Worm (Caenorhabditis elegans) whole organism, midembryonic: ENCODE results near the gene fip-2.

Experiments
- T22C8.4 ChIP-seq: fragments of 200-800 bp; sonication (Bioruptor generic); IDR thresholded peaks from 2 replicates; pipeline ENCODE4 v1.3.6; 2022; ENCODE audit warnings: missing genetic modification characterization, missing compliant biosample characterization
- cog-1 ChIP-seq: sonication (generic microtip); optimal IDR thresholded peaks from 2 replicates; lab custom pipeline; 2016; ENCODE audit warnings: missing genetic modification characterization, missing compliant biosample characterization
- flt-1 ChIP-seq: fragments of 200-800 bp; sonication (Bioruptor generic); IDR thresholded peaks from 2 replicates; pipeline ENCODE4 v1.3.6; 2022; ENCODE audit warnings: missing genetic modification characterization, missing compliant biosample characterization
- klf-2 ChIP-seq: fragments of 200-800 bp; sonication (Bioruptor generic); conservative IDR thresholded peaks from 2 replicates; pipeline ENCODE4 v1.3.6; 2022; ENCODE audit warnings: missing genetic modification reagents, missing genetic modification characterization, missing compliant biosample characterization
- med-1 ChIP-seq: sonication (generic microtip); optimal IDR thresholded peaks from 2 replicates; lab custom pipeline; 2017; ENCODE audit warnings: missing genetic modification characterization, mild to moderate bottlenecking, missing compliant biosample characterization, antibody characterized with exemption, missing genetic modification reagents; ENCODE audit not compliant: insufficient read depth
- ref-1 ChIP-seq: fragments of 200-800 bp; sonication (Bioruptor generic); conservative IDR thresholded peaks from 2 replicates; pipeline ENCODE4 v1.3.6; 2022; ENCODE audit warnings: missing genetic modification reagents, missing genetic modification characterization, missing compliant biosample characterization
- tab-1 ChIP-seq: fragments of 200-800 bp; sonication (Bioruptor generic); IDR thresholded peaks from 2 replicates; pipeline ENCODE4 v1.3.6; 2022; ENCODE audit warnings: missing genetic modification characterization, missing compliant biosample characterization
- ztf-23 ChIP-seq: fragments of 200-800 bp; sonication (Bioruptor generic); IDR thresholded peaks from 2 replicates; pipeline ENCODE4 v1.3.6; 2022; ENCODE audit warnings: missing genetic modification reagents, missing genetic modification characterization, missing compliant biosample characterization
- ztf-29 ChIP-seq: fragments of 200-800 bp; sonication (Bioruptor generic); IDR thresholded peaks from 2 replicates; pipeline ENCODE4 v1.3.6; 2022; ENCODE audit warnings: missing genetic modification reagents, missing genetic modification characterization, missing compliant biosample characterization

fip-2 gene

DNA sequence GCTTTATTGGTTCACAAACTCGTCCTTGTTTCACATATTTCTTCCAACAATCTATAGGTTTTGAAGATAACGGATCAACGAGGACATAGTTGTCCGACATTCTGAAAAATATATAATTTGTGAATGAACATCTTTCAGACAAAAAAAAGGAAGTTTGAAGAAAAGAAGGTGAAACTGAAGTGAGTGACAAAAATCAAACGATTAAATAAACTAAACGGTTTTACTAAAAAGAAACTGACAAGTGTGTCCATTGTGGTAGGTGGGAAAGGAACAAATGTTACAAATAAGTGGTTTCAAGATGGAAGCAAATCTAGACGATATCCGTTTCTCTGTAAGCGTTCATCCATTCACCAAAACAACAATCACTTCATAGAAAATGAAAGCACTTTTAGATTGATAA lies 5.4 kb upstream of the fip-2 start, which contains the start of gene C25E10.12:
Gene C25E10.12, minus strand, starts transcription at position 101 of the 400 bp plus-strand sequence.
- TF ChIP-seq ztf-29 (GFP tag; lab: Robert Waterston, UW) (no peak), med-1 (GFP tag; lab: Kevin White, UChicago) (no peak)

DNA sequence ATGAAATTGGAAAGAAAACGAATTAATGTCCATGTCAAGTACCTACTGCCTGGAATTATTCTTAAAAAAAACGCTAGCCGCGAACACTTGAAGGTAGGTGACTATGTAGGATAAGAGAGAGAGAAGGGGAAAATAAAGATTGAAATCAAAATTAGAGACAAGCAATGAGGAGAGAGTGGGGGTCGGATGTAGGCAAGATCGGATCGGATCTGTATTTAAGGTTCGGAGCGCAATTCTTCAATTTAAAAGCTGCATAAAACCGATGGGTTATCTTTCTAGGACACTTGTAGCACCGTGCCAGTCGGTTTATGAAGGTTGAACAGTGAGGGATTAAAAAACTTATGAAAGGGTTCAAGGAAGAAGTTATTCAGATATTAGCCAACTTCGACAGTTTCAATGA lies 4.6 kb upstream of the fip-2 start:
- no peak for TF ChIP-seq ztf-29 (GFP tag; lab: Robert Waterston, UW)
- TF ChIP-seq klf-2, result no peak
- no peak for TF ChIP-seq cog-1 (tag; lab: Kevin White, UChicago)
- TF ChIP-seq med-1 (GFP tag; lab: Kevin White, UChicago), result no peak
- TF ChIP-seq ztf-23, result no peak
- TF ChIP-seq ref-1 (GFP tag; lab: Robert Waterston, UW), result no peak
- no peak for TF ChIP-seq T22C8.4 (GFP tag; lab: Robert Waterston, UW)
- TF ChIP-seq flt-1 (GFP tag; lab: Robert Waterston, UW), result no peak
- no peak for TF ChIP-seq tab-1 (GFP tag; lab: Robert Waterston, UW)

DNA sequence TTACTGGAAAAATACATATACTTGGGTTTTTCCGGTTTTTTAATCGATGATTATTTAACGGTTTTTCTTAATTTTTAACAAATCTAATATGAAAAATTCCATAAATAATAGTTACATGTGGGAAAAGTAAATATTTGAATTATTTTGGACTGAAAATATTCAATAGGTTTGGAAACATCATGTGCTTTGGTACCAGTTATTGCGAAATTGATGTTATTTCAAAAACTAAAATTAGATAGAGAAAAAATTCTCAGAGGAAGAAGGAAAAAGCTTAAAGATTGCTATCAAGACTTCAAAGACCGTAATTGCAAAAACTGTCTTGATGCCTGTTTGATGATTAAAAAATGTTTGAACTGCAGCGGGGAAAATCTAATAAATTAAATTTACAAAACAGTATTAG lies 2.8 kb upstream of the fip-2 start:
- TF ChIP-seq T22C8.4 (GFP tag; lab: Robert Waterston, UW) (no peak), ztf-23 (no peak), klf-2 (no peak), tab-1 (GFP tag; lab: Robert Waterston, UW) (no peak), med-1 (GFP tag; lab: Kevin White, UChicago) (no peak), flt-1 (GFP tag; lab: Robert Waterston, UW) (no peak), cog-1 (tag; lab: Kevin White, UChicago) (no peak), ztf-29 (GFP tag; lab: Robert Waterston, UW) (no peak), ref-1 (GFP tag; lab: Robert Waterston, UW) (no peak)

DNA sequence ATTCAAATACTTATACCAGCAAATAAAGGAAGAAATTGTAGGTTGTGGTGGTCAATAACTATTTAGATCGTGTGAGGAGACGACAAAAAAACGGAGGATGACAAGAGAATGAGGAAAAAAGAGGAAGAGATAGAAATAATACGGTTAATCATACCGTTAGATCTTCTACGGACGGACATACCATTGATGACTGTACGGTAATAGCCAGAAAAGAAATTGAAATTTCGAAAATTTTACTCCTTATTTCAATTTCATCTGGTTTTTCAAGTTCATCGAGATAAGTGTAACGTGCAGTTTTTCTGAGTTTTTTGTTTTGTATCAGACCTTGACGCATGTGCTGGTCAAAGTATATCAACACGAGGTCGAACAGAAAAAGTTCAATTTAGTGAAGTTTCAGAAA lies 1.9 kb upstream of the fip-2 start:
- TF ChIP-seq med-1 (GFP tag; lab: Kevin White, UChicago) (no peak), ref-1 (GFP tag; lab: Robert Waterston, UW) (no peak), klf-2 (no peak), T22C8.4 (GFP tag; lab: Robert Waterston, UW) (no peak), flt-1 (GFP tag; lab: Robert Waterston, UW) (no peak), ztf-29 (GFP tag; lab: Robert Waterston, UW) (no peak), ztf-23 (no peak)

DNA sequence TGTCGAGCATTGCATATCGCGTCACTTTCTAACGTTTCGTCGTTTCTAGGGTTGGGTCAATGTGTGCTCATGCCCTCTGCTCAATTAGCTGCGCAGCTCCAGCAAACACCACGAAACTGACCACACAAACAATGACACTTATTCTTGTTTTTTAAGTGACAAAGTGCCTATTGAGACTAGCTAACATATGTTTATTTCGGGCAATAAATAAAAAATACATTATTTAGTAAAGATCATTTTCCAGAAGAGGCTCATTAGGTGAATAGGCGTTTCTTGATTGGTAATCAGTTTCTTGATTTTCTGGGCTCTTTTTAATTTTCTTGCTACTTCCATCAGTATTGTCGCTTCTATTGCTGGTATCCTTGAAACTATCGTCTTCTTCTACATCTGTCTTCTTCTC lies 1.9 kb downstream of the fip-2 start, which contains the start of gene T27E4.5:
Gene T27E4.5, minus strand, starts transcription at position 101 of the 400 bp plus-strand sequence.
- TF ChIP-seq med-1 (GFP tag; lab: Kevin White, UChicago) (no peak), T22C8.4 (GFP tag; lab: Robert Waterston, UW) (no peak), ztf-23 (no peak), klf-2 (no peak), tab-1 (GFP tag; lab: Robert Waterston, UW) (no peak), ztf-29 (GFP tag; lab: Robert Waterston, UW) (no peak), flt-1 (GFP tag; lab: Robert Waterston, UW) (no peak), cog-1 (tag; lab: Kevin White, UChicago) (no peak), ref-1 (GFP tag; lab: Robert Waterston, UW) (no peak)

DNA sequence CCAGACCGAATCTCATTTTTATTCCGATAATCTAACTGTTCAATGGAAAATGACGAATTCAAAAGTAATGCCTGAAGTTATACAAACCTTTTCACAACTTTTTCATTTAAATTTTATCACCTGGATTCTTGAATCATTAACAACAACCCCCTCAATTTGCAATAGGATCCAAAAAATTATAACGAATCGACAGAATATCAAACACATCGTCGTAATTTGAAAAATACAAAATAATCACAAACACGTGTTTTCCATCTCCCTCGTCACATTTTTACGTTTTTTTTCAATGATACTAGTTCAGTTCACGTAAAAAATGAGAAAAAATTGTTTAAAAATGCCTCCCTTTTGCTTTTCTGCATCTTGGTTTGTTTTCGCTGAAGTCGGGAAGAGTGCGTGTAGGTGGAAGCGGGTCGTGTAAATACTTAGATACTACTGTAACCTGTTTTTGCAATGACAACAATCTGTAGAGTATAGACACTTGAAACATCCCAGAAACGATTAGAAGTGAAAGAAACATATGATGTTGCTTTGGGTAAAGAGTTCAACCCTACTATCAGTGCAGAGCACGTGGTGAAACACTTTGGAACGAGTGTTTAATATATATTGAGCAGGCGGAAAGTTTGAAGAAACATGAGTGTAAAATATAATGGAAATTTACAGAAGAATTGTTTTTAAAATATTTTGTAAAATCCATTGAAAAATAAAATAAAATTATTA lies 5.7 kb downstream of the fip-2 start, which contains the start of gene oac-50:
Gene oac-50, minus strand, starts transcription at position 219 of the 717 bp plus-strand sequence.
- TF ChIP-seq ref-1 (GFP tag; lab: Robert Waterston, UW) (no peak), T22C8.4 (GFP tag; lab: Robert Waterston, UW) (no peak), klf-2 (no peak)

DNA sequence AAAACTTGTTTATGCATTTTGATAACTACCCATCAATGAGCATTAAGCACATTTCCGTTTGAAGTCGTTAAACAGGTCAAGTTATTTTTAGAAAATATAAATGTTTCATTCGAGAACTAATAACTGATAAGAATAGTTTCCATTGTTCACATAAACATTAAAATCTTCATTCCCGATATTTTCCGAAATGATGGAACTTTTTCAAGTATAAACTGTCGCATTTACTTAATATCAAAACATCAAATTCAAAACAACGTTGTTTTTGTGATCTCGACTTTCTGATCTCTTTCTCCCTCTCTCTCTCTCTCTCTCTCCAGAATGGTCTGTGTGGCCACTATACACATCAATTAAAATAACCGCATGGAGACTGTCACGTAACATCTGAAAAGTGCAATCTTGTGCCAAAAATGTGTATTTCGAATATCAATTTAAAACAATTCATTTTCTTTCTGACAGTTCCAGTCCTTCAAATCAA lies 6.6 kb downstream of the fip-2 start:
- TF ChIP-seq klf-2 (no peak), ztf-23 (no peak), tab-1 (GFP tag; lab: Robert Waterston, UW) (no peak), ref-1 (GFP tag; lab: Robert Waterston, UW) (no peak), med-1 (GFP tag; lab: Kevin White, UChicago) (no peak), ztf-29 (GFP tag; lab: Robert Waterston, UW) (no peak), T22C8.4 (GFP tag; lab: Robert Waterston, UW) (no peak), cog-1 (tag; lab: Kevin White, UChicago) (no peak)

DNA sequence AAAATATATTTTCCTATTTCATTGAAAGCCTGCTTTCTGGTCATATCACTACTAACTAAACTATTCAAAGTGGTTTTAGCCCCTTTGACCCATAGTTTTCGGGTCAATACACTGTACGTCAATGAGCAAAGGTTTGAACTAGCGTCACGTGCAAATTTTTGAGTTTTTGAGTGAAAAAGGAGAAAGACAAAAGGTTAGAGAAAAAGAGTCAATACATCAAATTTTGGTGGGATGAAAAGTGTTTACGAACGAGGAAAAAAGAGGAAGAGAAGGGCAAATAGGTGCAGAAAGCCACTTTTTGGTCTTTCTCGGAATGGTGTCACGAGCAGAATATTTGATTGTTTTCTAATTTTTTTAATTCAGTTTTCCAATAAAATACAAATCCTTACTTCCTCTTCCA lies 8.0 kb downstream of the fip-2 start:
- TF ChIP-seq cog-1 (tag; lab: Kevin White, UChicago), result no peak
- no peak for TF ChIP-seq ztf-29 (GFP tag; lab: Robert Waterston, UW)
- TF ChIP-seq ztf-23, result no peak
- no peak for TF ChIP-seq flt-1 (GFP tag; lab: Robert Waterston, UW)
- no peak for TF ChIP-seq tab-1 (GFP tag; lab: Robert Waterston, UW)

DNA sequence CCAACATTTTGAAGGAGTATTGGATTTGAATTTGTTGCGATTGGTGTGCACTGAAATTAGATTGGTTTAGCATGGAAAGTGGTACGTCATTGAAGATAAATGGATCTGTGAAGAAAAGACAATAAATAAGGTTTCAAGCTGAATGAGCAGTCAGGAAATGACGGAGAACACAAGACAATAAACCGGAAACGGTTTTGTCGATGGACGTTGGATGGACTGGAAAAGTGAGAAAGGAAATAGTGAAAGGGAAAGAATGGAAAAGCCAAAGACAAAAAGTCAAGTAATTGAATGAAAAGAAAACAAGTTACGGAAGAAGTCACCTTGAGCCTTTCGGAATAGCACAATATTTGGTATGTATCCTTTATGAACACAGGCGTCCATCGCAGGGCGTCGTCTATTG lies 8.5 kb downstream of the fip-2 start, which contains the start of gene T27E4.7:
Gene T27E4.7, minus strand, starts transcription at position 50 of the 400 bp plus-strand sequence.
- TF ChIP-seq ztf-29 (GFP tag; lab: Robert Waterston, UW) (no peak), cog-1 (tag; lab: Kevin White, UChicago) (no peak), T22C8.4 (GFP tag; lab: Robert Waterston, UW) (no peak), med-1 (GFP tag; lab: Kevin White, UChicago) (no peak), klf-2 (no peak), tab-1 (GFP tag; lab: Robert Waterston, UW) (no peak), flt-1 (GFP tag; lab: Robert Waterston, UW) (no peak), ref-1 (GFP tag; lab: Robert Waterston, UW) (no peak), ztf-23 (no peak)
